Worm (Caenorhabditis elegans) whole organism, L1 larva: ENCODE data around the gene F48G7.8.

Source experiments
- C04F5.9 ChIP-seq: sonication (generic microtip); optimal IDR thresholded peaks from 2 replicates; lab custom pipeline; 2016; ENCODE audit warnings: missing genetic modification characterization, missing compliant biosample characterization
- dpl-1 ChIP-seq, 3 experiments: fragments of 150-350 bp in 2 of 3; sonication (generic microtip) in 1 of 3; optimal IDR thresholded peaks; 2 replicates each; lab custom pipeline; 2014 to 2017; ENCODE audit warnings: missing biosample characterization in 3 of 3, missing genetic modification characterization in 3 of 3, missing genetic modification reagents in 3 of 3
- elt-3 ChIP-seq, 6 experiments: fragments of 150-350 bp in 1 of 6; sonication (generic microtip); optimal IDR thresholded peaks; 2 replicates each; lab custom pipeline; 2017 to 2018; ENCODE audit warnings: missing biosample characterization in 6 of 6, missing genetic modification characterization in 6 of 6, inconsistent platforms in 1 of 6

- TF ChIP-seq elt-3 (tag; optimal IDR thresholded peaks at IDR 0.05; lab: Kevin White, UChicago) (no peak), dpl-1 (GFP tag; optimal IDR thresholded peaks at IDR 0.05; lab: Kevin White, UChicago) (no peak), C04F5.9 (tag; lab: Kevin White, UChicago) (no peak)
Measured at ce11 chrV:627585-627984, at the start of gene F48G7.8.
